Worm (Caenorhabditis elegans): ENCODE data around the gene fbxb-85.

Gene fbxb-85

ce11 chrIII:10810483-10810836 is 38.3 kb downstream of the fbxb-85 start:
- no peak for TF ChIP-seq fkh-2 (tag; optimal IDR thresholded peaks at IDR 0.05)
- TF ChIP-seq egl-5 (tag; optimal IDR thresholded peaks at IDR 0.05): no peak
- TF ChIP-seq pha-4 (tag; optimal IDR thresholded peaks at IDR 0.05): no peak
- no peak for TF ChIP-seq daf-12 (tag; optimal IDR thresholded peaks at IDR 0.05)
- TF ChIP-seq egl-27 (tag; optimal IDR thresholded peaks at IDR 0.05): no peak
- TF ChIP-seq nhr-67 (tag; optimal IDR thresholded peaks at IDR 0.05): no peak
- TF ChIP-seq lsy-12 (tag; optimal IDR thresholded peaks at IDR 0.05): no peak
- TF ChIP-seq snpc-4 (tag; optimal IDR thresholded peaks at IDR 0.05): no peak
- TF ChIP-seq skn-1 (tag; optimal IDR thresholded peaks at IDR 0.05): no peak

ce11 chrIII:10809568-10809967 is 39.2 kb downstream of the fbxb-85 start:
- no peak for TF ChIP-seq nhr-237 (tag; optimal IDR thresholded peaks at IDR 0.05)
- no peak for TF ChIP-seq ceh-82 (tag; optimal IDR thresholded peaks at IDR 0.05)
- TF ChIP-seq fkh-2 (tag; optimal IDR thresholded peaks at IDR 0.05): no peak
- TF ChIP-seq elt-3 (tag; optimal IDR thresholded peaks at IDR 0.05): no peak
- TF ChIP-seq snpc-4 (tag; optimal IDR thresholded peaks at IDR 0.05): no peak
- TF ChIP-seq daf-12 (tag; optimal IDR thresholded peaks at IDR 0.05): no peak
- TF ChIP-seq nhr-76 (tag; optimal IDR thresholded peaks at IDR 0.05): no peak
- TF ChIP-seq mml-1 (tag; optimal IDR thresholded peaks at IDR 0.05): no peak
- TF ChIP-seq tbx-2 (tag; optimal IDR thresholded peaks at IDR 0.05): no peak
- TF ChIP-seq aly-2 (tag; optimal IDR thresholded peaks at IDR 0.05): no peak
- TF ChIP-seq unc-62 (GFP tag; optimal IDR thresholded peaks at IDR 0.05): no peak
- no peak for TF ChIP-seq sea-2 (GFP tag; optimal IDR thresholded peaks at IDR 0.05)
- TF ChIP-seq nhr-28 (tag; optimal IDR thresholded peaks at IDR 0.05): no peak
- no peak for TF ChIP-seq nhr-67 (tag; optimal IDR thresholded peaks at IDR 0.05)

- no peak for TF ChIP-seq egl-27 (tag; optimal IDR thresholded peaks at IDR 0.05)
- no peak for TF ChIP-seq ztf-11 (tag; optimal IDR thresholded peaks at IDR 0.05)
- no peak for TF ChIP-seq ceh-16 (tag; optimal IDR thresholded peaks at IDR 0.05)
- no peak for TF ChIP-seq ama-1 (optimal IDR thresholded peaks at IDR 0.05)
- TF ChIP-seq nhr-23 (tag; optimal IDR thresholded peaks at IDR 0.05): no peak
- TF ChIP-seq egl-5 (tag; optimal IDR thresholded peaks at IDR 0.05): no peak
- no peak for TF ChIP-seq R02D3.7 (tag; optimal IDR thresholded peaks at IDR 0.05)
- TF ChIP-seq tbx-2 (tag; optimal IDR thresholded peaks at IDR 0.05): no peak
- no peak for TF ChIP-seq nfya-1 (tag; optimal IDR thresholded peaks at IDR 0.05; ENCODE audit: insufficient read depth)
- TF ChIP-seq snpc-4 (tag; optimal IDR thresholded peaks at IDR 0.05): no peak
- no peak for TF ChIP-seq nhr-11 (tag; optimal IDR thresholded peaks at IDR 0.05)
- no peak for TF ChIP-seq ceh-82 (tag; optimal IDR thresholded peaks at IDR 0.05)
- TF ChIP-seq daf-12 (tag; optimal IDR thresholded peaks at IDR 0.05): no peak
- TF ChIP-seq aly-2 (tag; optimal IDR thresholded peaks at IDR 0.05): no peak
- TF ChIP-seq nhr-28 (tag; optimal IDR thresholded peaks at IDR 0.05): no peak
- TF ChIP-seq nhr-43 (tag; optimal IDR thresholded peaks at IDR 0.05; ENCODE audit: poor library complexity, severe bottlenecking): no peak
- no peak for TF ChIP-seq ZK546.5 (tag; optimal IDR thresholded peaks at IDR 0.05)
- no peak for TF ChIP-seq fos-1 (tag; optimal IDR thresholded peaks at IDR 0.05)
- TF ChIP-seq nhr-237 (tag; optimal IDR thresholded peaks at IDR 0.05): no peak
- TF ChIP-seq lin-15B (tag; optimal IDR thresholded peaks at IDR 0.05): no peak
Observed at ce11 chrIII:10808802-10809201, 40.0 kb downstream of the fbxb-85 start.

ce11 chrIII:10807956-10808355 is 40.8 kb downstream of the fbxb-85 start:
- TF ChIP-seq hmg-11 (tag; optimal IDR thresholded peaks at IDR 0.05): peak; percentile 83
- TF ChIP-seq tbx-2 (tag; optimal IDR thresholded peaks at IDR 0.05): no peak
- peak; percentile 0 for TF ChIP-seq elt-2 (tag; optimal IDR thresholded peaks at IDR 0.05)
- peak; percentile 66 for TF ChIP-seq lin-39 (tag; optimal IDR thresholded peaks at IDR 0.05)
- TF ChIP-seq egl-5 (tag; optimal IDR thresholded peaks at IDR 0.05): no peak
- peak; percentile 42 for TF ChIP-seq nfya-1 (tag; optimal IDR thresholded peaks at IDR 0.05; ENCODE audit: insufficient read depth)
- peak; percentile 42 for TF ChIP-seq lin-15B (tag; optimal IDR thresholded peaks at IDR 0.05)

ce11 chrIII:10807236-10807635 is 41.5 kb downstream of the fbxb-85 start:
- no peak for TF ChIP-seq lsy-12 (tag; optimal IDR thresholded peaks at IDR 0.05)
- no peak for TF ChIP-seq pha-4 (tag; optimal IDR thresholded peaks at IDR 0.05)
- no peak for TF ChIP-seq fkh-10 (GFP tag; optimal IDR thresholded peaks at IDR 0.05)
- TF ChIP-seq jun-1 (tag; optimal IDR thresholded peaks at IDR 0.05): no peak
- TF ChIP-seq fos-1 (tag; optimal IDR thresholded peaks at IDR 0.05): no peak
- TF ChIP-seq nhr-25 (tag; optimal IDR thresholded peaks at IDR 0.05): no peak
- no peak for TF ChIP-seq daf-12 (tag; optimal IDR thresholded peaks at IDR 0.05)
- TF ChIP-seq pqm-1 (tag; optimal IDR thresholded peaks at IDR 0.05): no peak
- TF ChIP-seq nfya-1 (tag; optimal IDR thresholded peaks at IDR 0.05; ENCODE audit: insufficient read depth): no peak
- no peak for TF ChIP-seq egl-5 (tag; optimal IDR thresholded peaks at IDR 0.05)
- no peak for TF ChIP-seq mml-1 (tag; optimal IDR thresholded peaks at IDR 0.05)
- no peak for TF ChIP-seq nhr-11 (tag; optimal IDR thresholded peaks at IDR 0.05)
- TF ChIP-seq ztf-4 (tag; optimal IDR thresholded peaks at IDR 0.05): no peak
- TF ChIP-seq nhr-23 (tag; optimal IDR thresholded peaks at IDR 0.05): no peak
- no peak for TF ChIP-seq nhr-28 (tag; optimal IDR thresholded peaks at IDR 0.05)
- no peak for TF ChIP-seq fkh-2 (tag; optimal IDR thresholded peaks at IDR 0.05)
- TF ChIP-seq nhr-237 (tag; optimal IDR thresholded peaks at IDR 0.05): no peak
- no peak for TF ChIP-seq sea-2 (GFP tag; optimal IDR thresholded peaks at IDR 0.05)
